Fruit fly (Drosophila melanogaster): ENCODE measurements around the gene Cyt-c-d.
A peak's percentile ranks its signal among the peaks of the same experiment; 100 is the strongest.

Gene Cyt-c-d

DNA sequence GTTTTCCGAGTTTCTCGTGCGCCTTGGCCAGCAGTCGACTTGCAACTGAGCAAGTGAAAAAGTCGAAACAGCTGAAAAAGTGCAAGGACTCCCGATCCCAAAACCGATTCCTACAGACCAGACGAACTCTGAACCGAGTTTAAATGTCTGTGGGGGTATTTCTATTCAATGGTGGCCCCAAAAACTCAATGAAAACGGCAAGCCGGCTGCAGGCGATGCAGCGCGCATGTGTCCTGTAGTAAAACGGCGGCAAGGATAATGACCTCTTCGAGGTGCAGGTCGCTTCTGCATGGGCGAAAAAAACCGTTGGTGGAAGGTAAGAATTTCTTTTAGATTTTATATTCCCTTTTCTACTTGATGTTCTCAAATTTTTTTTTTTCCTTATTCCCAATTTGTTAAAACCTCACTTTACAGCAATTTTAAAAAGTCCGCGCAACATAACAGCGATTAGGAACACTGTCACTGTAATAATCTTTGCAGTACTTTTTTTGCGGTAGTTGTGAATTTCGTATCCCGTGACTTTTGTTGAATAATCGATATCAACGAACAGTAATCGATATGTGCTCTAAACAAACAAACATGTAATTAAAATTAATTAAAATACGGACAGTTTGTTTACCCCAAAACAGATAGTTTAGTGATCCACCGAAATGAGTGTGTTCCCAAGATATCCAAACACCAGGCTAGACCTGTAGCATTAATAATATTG is 38.9 kb upstream of the Cyt-c-d start, which contains the start of the genes Trpgamma and her:
Gene Trpgamma (minus strand): TSS at position 51 of the 709 bp plus-strand sequence.
Gene her (plus strand): TSS at position 535 of the 709 bp plus-strand sequence.
- TF ChIP-seq woc (GFP tag; optimal IDR thresholded peaks at IDR 0.05): peak; percentile 11
- TF ChIP-seq tai (GFP tag; optimal IDR thresholded peaks at IDR 0.05): peak; percentile 70
- TF ChIP-seq fru (GFP tag; optimal IDR thresholded peaks at IDR 0.05): peak; percentile 23
- peak; percentile 72 for TF ChIP-seq Hnf4 (GFP tag; optimal IDR thresholded peaks at IDR 0.05)
- no peak for TF ChIP-seq jim (GFP tag; optimal IDR thresholded peaks at IDR 0.05)
- peak in 1 of 2 experiments; percentile 36 for TF ChIP-seq foxo (GFP tag; optimal IDR thresholded peaks at IDR 0.05)
- TF ChIP-seq sage (GFP tag; optimal IDR thresholded peaks at IDR 0.05): peak; percentile 63
- TF ChIP-seq OdsH (GFP tag; optimal IDR thresholded peaks at IDR 0.05): peak; percentile 28
- peak; percentile 38 for TF ChIP-seq CG32264 (GFP tag; optimal IDR thresholded peaks at IDR 0.05)
- peak; percentile 25 for TF ChIP-seq Hr83 (GFP tag; optimal IDR thresholded peaks at IDR 0.05; ENCODE audit: poor library complexity, severe bottlenecking)
- TF ChIP-seq dmrt93B (GFP tag; optimal IDR thresholded peaks at IDR 0.05): no peak
- TF ChIP-seq GATAd (GFP tag; optimal IDR thresholded peaks at IDR 0.05): no peak
- peak; percentile 55 for TF ChIP-seq rgr (GFP tag; optimal IDR thresholded peaks at IDR 0.05)

DNA sequence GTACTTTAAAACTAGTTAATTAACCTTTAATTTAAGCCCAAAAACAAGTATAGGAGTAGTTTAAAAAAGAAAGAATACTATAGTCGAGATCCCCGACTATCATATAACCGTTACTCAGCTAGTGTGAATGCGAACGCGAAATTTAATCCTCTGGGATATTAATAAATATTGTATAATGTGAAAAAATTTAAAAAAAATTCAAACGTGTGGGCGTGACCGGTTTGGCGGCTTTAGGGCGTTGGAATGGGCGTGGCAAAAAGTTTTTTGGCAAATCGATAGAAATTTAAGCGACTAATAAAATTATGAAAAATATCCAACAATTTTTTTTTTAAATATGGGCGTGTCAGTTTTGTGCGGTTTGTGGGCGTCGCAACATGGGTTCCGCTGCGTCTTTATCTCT is 36.6 kb upstream of the Cyt-c-d start:
- TF ChIP-seq Dfd (GFP tag; optimal IDR thresholded peaks at IDR 0.05) (peak; percentile 87), Hr83 (GFP tag; optimal IDR thresholded peaks at IDR 0.05; ENCODE audit: poor library complexity, severe bottlenecking) (no peak)

DNA sequence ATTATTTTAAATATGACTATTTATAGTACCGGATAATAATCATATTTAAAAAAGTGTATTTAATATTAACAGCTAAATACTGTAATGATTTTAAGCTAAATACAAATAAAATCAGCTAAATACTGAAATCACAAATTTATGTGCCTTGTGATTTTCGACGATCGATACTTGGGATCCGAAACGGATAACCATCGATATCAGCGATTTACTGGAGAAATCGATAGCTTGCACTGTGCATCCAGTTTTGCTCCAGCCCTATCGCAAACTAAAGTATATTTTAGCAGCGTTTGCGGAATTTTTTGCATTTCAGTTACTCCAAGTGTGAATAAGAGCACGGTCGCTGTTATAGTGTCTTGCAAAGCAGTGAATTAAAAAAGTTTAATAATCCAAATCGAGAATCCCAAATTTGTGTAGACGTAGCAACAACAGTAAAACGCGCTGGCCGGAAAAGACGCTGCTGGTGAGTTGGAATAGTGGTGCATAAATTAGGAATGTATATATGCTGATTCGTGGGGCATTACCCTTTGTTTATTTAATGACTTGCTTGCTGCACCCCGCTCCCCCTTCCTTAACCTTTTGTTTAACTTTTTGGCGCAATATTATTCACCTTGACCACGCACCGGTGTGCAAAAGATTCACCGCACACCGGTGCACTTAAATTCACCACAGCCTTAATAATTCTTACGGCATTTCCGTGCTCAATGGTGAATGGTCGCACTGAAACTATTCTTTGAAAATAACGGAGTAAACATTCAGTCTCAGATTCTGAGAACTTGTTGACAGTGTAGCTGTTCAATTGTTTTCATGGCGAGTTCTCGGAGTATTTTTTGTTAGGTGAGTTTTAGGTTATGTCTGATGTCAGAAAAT is 35.6 kb upstream of the Cyt-c-d start, which contains the start of the genes grp and squ:
Gene grp (plus strand): TSS at position 238 of the 867 bp plus-strand sequence.
Gene squ (plus strand): TSS at position 238 of the 867 bp plus-strand sequence.
- TF ChIP-seq lola (GFP tag; optimal IDR thresholded peaks at IDR 0.05) (no peak), CG32264 (GFP tag; optimal IDR thresholded peaks at IDR 0.05) (no peak), Rel (GFP tag; optimal IDR thresholded peaks at IDR 0.05) (no peak), Rel (tag; optimal IDR thresholded peaks at IDR 0.05) (peak; percentile 33), Myc (optimal IDR thresholded peaks at IDR 0.05) (peak; percentile 58), tai (GFP tag; optimal IDR thresholded peaks at IDR 0.05) (no peak), usp (GFP tag; optimal IDR thresholded peaks at IDR 0.05) (no peak), Mio (GFP tag; optimal IDR thresholded peaks at IDR 0.05) (no peak), Hr83 (GFP tag; optimal IDR thresholded peaks at IDR 0.05; ENCODE audit: poor library complexity, severe bottlenecking) (peak; percentile 22), br (GFP tag; optimal IDR thresholded peaks at IDR 0.05) (peak; percentile 37), Sp1 (GFP tag; optimal IDR thresholded peaks at IDR 0.05) (peak; percentile 35), rgr (GFP tag; optimal IDR thresholded peaks at IDR 0.05) (peak; percentile 6), Dif (GFP tag; optimal IDR thresholded peaks at IDR 0.05; ENCODE audit: partially characterized antibody) (no peak), Hr78 (GFP tag; optimal IDR thresholded peaks at IDR 0.05) (no peak), HLH106 (tag; optimal IDR thresholded peaks at IDR 0.05) (no peak), fru (GFP tag; optimal IDR thresholded peaks at IDR 0.05) (peak; percentile 24), GATAd (GFP tag; optimal IDR thresholded peaks at IDR 0.05) (no peak), N (GFP tag; optimal IDR thresholded peaks at IDR 0.05) (no peak), Abd-B (GFP tag; optimal IDR thresholded peaks at IDR 0.05) (no peak), psq (GFP tag; optimal IDR thresholded peaks at IDR 0.05) (no peak), foxo (GFP tag; optimal IDR thresholded peaks at IDR 0.05) (peak in 1 of 2 experiments; percentile 19), OdsH (GFP tag; optimal IDR thresholded peaks at IDR 0.05) (peak; percentile 37), sv (GFP tag; optimal IDR thresholded peaks at IDR 0.05) (no peak), brk (GFP tag; optimal IDR thresholded peaks at IDR 0.05) (no peak), Vsx2 (GFP tag; optimal IDR thresholded peaks at IDR 0.05; ENCODE audit: partially characterized antibody) (no peak), jim (GFP tag; optimal IDR thresholded peaks at IDR 0.05) (no peak), Dfd (GFP tag; optimal IDR thresholded peaks at IDR 0.05) (no peak), sage (GFP tag; optimal IDR thresholded peaks at IDR 0.05) (no peak)

DNA sequence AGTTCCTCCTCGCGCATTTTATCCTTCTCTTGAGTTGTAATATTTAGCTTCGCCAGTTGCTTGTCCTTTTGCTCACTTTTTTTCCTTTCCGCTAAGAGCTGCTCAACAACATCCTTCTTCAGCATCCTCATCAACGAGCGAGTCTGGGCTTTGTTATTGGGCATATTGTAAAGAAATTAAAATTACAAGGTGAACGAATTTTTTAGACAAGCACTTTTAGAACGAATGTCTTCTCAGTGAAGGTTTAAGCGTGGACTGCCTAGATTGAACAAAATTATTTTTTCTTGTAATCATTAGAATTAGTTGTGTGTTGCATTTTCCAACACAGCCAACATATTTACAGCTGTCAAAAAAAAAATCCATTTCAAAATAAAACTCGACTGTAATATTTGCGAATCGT is 33.5 kb upstream of the Cyt-c-d start, which contains the start of gene CG33552:
Gene CG33552 (plus strand): TSS at position 301 of the 400 bp plus-strand sequence.
- TF ChIP-seq CG32264 (GFP tag; optimal IDR thresholded peaks at IDR 0.05) (no peak), psq (GFP tag; optimal IDR thresholded peaks at IDR 0.05) (no peak), Hr78 (GFP tag; optimal IDR thresholded peaks at IDR 0.05) (no peak), N (GFP tag; optimal IDR thresholded peaks at IDR 0.05) (no peak), dsf (GFP tag; optimal IDR thresholded peaks at IDR 0.05; ENCODE audit: borderline replicate concordance) (no peak), dl (GFP tag; optimal IDR thresholded peaks at IDR 0.05; ENCODE audit: insufficient read depth in 1 of 2, partially characterized antibody in 2 of 2) (no peak), sv (GFP tag; optimal IDR thresholded peaks at IDR 0.05) (no peak), pan (optimal IDR thresholded peaks at IDR 0.05) (no peak), Rel (GFP tag; optimal IDR thresholded peaks at IDR 0.05) (no peak), Rel (tag; optimal IDR thresholded peaks at IDR 0.05) (no peak), dmrt93B (GFP tag; optimal IDR thresholded peaks at IDR 0.05) (no peak), CrebA (GFP tag; optimal IDR thresholded peaks at IDR 0.05; ENCODE audit: borderline replicate concordance) (no peak)
